Fruit fly (Drosophila melanogaster): ENCODE results near the gene moi.

moi gene

DNA sequence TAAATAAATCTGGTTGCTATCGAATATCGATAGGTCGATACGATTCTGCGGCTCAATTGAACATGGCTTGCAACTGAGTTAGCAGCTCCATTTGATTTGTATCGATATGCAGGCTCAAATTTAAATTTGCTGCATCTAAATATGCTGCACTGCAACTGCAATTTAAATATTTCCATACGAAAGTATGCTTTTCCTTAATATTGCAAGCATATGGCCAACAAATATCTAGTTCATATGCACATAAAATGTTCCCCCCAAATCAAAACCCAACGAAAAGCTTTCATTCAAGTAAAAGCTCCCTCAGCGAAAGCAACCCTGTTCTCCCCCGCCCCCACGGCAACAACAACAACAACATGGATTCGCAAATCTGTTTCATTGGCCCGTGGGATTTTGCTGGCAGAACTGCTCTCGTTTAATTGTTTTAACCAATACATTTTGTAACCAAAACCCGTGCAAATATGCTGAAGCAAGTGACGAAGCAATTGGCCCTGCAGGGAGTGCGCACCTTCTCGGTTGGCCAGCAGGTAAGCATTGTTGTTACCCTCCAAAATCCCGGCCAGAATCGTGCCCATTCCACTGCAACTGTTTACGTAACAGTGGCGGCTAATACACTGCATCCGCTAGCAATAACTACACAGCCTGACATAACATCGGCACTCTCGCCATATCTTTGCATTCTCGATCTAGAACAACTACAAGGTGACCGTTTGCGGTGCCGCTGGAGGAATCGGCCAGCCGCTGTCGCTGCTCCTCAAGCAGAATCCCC, 29.1 kb upstream of the moi start, which contains the start of the genes CG7168 and Mdh2 (continued):
- no peak for TF ChIP-seq CG17912 (GFP tag; optimal IDR thresholded peaks at IDR 0.05)
- TF ChIP-seq Dref (GFP tag; IDR thresholded peaks at IDR 0.05) = peak; percentile 92
- TF ChIP-seq CG6813 (GFP tag; optimal IDR thresholded peaks at IDR 0.05) = no peak
- TF ChIP-seq Xbp1 (GFP tag; optimal IDR thresholded peaks at IDR 0.05) = no peak
- TF ChIP-seq eve (GFP tag; optimal IDR thresholded peaks at IDR 0.05) = no peak
- peak; percentile 88 for TF ChIP-seq Bgb (GFP tag; IDR thresholded peaks at IDR 0.05; ENCODE audit: partially characterized antibody)
- TF ChIP-seq CG7357 (GFP tag; IDR thresholded peaks at IDR 0.05) = no peak
- TF ChIP-seq Sox100B (GFP tag; optimal IDR thresholded peaks at IDR 0.05) = no peak
- no peak for TF ChIP-seq az2 (GFP tag; optimal IDR thresholded peaks at IDR 0.05)
- no peak for TF ChIP-seq CG1529 (GFP tag; optimal IDR thresholded peaks at IDR 0.05)
- no peak for TF ChIP-seq CG11696 (GFP tag; IDR thresholded peaks at IDR 0.05)
- TF ChIP-seq chif (GFP tag; optimal IDR thresholded peaks at IDR 0.05) = no peak
- TF ChIP-seq CG2116 (GFP tag; optimal IDR thresholded peaks at IDR 0.05) = peak; percentile 98
- no peak for TF ChIP-seq Oli (tag; optimal IDR thresholded peaks at IDR 0.05)
- TF ChIP-seq CG6254 (GFP tag; optimal IDR thresholded peaks at IDR 0.05) = no peak
- no peak for TF ChIP-seq tll (GFP tag; optimal IDR thresholded peaks at IDR 0.05)
- TF ChIP-seq pita (GFP tag; optimal IDR thresholded peaks at IDR 0.05) = no peak
- TF ChIP-seq dm (GFP tag; optimal IDR thresholded peaks at IDR 0.05) = no peak
- peak; percentile 44 for TF ChIP-seq phol (tag; optimal IDR thresholded peaks at IDR 0.05)
- no peak for TF ChIP-seq sr (GFP tag; IDR thresholded peaks at IDR 0.05)
- TF ChIP-seq Hmx (GFP tag; optimal IDR thresholded peaks at IDR 0.05) = no peak
- no peak for TF ChIP-seq gsb-n (tag; optimal IDR thresholded peaks at IDR 0.05)
- TF ChIP-seq CG13287 (GFP tag; IDR thresholded peaks at IDR 0.05; ENCODE audit: partially characterized antibody) = peak; percentile 87
- TF ChIP-seq CG8765 (GFP tag; IDR thresholded peaks at IDR 0.05) = no peak
- TF ChIP-seq bsh (GFP tag; optimal IDR thresholded peaks at IDR 0.05) = no peak
- TF ChIP-seq dati (GFP tag; IDR thresholded peaks at IDR 0.05) = no peak
- no peak for TF ChIP-seq jigr1 (GFP tag; IDR thresholded peaks at IDR 0.05)
- TF ChIP-seq Dp (GFP tag; optimal IDR thresholded peaks at IDR 0.05) = peak; percentile 76
- no peak for TF ChIP-seq da (GFP tag; optimal IDR thresholded peaks at IDR 0.05)
- TF ChIP-seq Elba2 (GFP tag; optimal IDR thresholded peaks at IDR 0.05) = no peak
- TF ChIP-seq Doc3 (GFP tag; IDR thresholded peaks at IDR 0.05; ENCODE audit: partially characterized antibody) = peak; percentile 84
- TF ChIP-seq CG10654 (GFP tag; optimal IDR thresholded peaks at IDR 0.05) = no peak
- TF ChIP-seq fu2 (GFP tag; optimal IDR thresholded peaks at IDR 0.05) = no peak
- no peak for TF ChIP-seq ash1 (GFP tag; optimal IDR thresholded peaks at IDR 0.05)
- no peak for TF ChIP-seq CG31224 (GFP tag; IDR thresholded peaks at IDR 0.05)
- no peak for TF ChIP-seq Ravus (GFP tag; IDR thresholded peaks at IDR 0.05)
- no peak for TF ChIP-seq CG4282 (GFP tag; optimal IDR thresholded peaks at IDR 0.05)
- no peak for TF ChIP-seq gem (tag; optimal IDR thresholded peaks at IDR 0.05)
- peak; percentile 43 for TF ChIP-seq CG15514 (GFP tag; optimal IDR thresholded peaks at IDR 0.05)
- no peak for TF ChIP-seq CG3163 (GFP tag; optimal IDR thresholded peaks at IDR 0.05)
- TF ChIP-seq pb (GFP tag; optimal IDR thresholded peaks at IDR 0.05) = no peak
- no peak for TF ChIP-seq Dbx (GFP tag; IDR thresholded peaks at IDR 0.05)
- TF ChIP-seq wek (GFP tag; optimal IDR thresholded peaks at IDR 0.05) = no peak
- peak; percentile 2 for TF ChIP-seq CG11504 (tag; optimal IDR thresholded peaks at IDR 0.05)
- TF ChIP-seq Nf-YB (GFP tag; optimal IDR thresholded peaks at IDR 0.05) = peak; percentile 88
- peak; percentile 18 for TF ChIP-seq gfzf (GFP tag; optimal IDR thresholded peaks at IDR 0.05)
- no peak for TF ChIP-seq dan (GFP tag; IDR thresholded peaks at IDR 0.05)
- no peak for TF ChIP-seq kay (GFP tag; optimal IDR thresholded peaks at IDR 0.05)
- TF ChIP-seq ftz-f1 (GFP tag; optimal IDR thresholded peaks at IDR 0.05) = no peak
- TF ChIP-seq Nf-YA (GFP tag; IDR thresholded peaks at IDR 0.05) = no peak

Data from whole organism, embryonic.